Worm (Caenorhabditis elegans) whole organism, young adult: ENCODE data around the gene Y67D8B.3.

Source experiments
- F22D6.2 ChIP-seq: sonication (generic microtip); optimal IDR thresholded peaks from 2 replicates; lab custom pipeline; 2016; ENCODE audit warnings: mild to moderate bottlenecking, missing genetic modification characterization, missing compliant biosample characterization
- F23B12.7 ChIP-seq: sonication (generic microtip); optimal IDR thresholded peaks from 2 replicates; lab custom pipeline; 2017; ENCODE audit warnings: missing genetic modification characterization, mild to moderate bottlenecking, missing compliant biosample characterization, antibody characterized with exemption, moderate library complexity; ENCODE audit not compliant: insufficient read depth
- F37B4.10 ChIP-seq: fragments of 200-800 bp; sonication (Bioruptor generic); IDR thresholded peaks from 2 replicates; pipeline ENCODE4 v1.3.6; 2022; ENCODE audit warnings: missing genetic modification characterization, missing compliant biosample characterization
- F39B2.1 ChIP-seq: fragments of 200-800 bp; sonication (Bioruptor generic); IDR thresholded peaks from 2 replicates; pipeline ENCODE4 v1.3.6; 2022; ENCODE audit warnings: missing genetic modification reagents, missing genetic modification characterization, missing compliant biosample characterization
- F49E8.2 ChIP-seq: sonication (generic microtip); optimal IDR thresholded peaks from 3 replicates; lab custom pipeline; 2017; ENCODE audit warnings: missing genetic modification characterization, mild to moderate bottlenecking, missing compliant biosample characterization, antibody characterized with exemption, moderate library complexity; ENCODE audit not compliant: insufficient read depth
- F57C9.4 ChIP-seq: sonication (generic microtip); optimal IDR thresholded peaks from 2 replicates; lab custom pipeline; 2017; ENCODE audit warnings: mild to moderate bottlenecking, missing genetic modification characterization, missing compliant biosample characterization
- K12H6.12 ChIP-seq: fragments of 200-800 bp; sonication (Bioruptor generic); optimal IDR thresholded peaks from 2 replicates; lab custom pipeline; 2018; ENCODE audit warnings: mild to moderate bottlenecking, missing genetic modification characterization, missing compliant biosample characterization
- Y53F4B.3 ChIP-seq: fragments of 200-800 bp; sonication (Bioruptor generic); IDR thresholded peaks from 2 replicates; pipeline ENCODE4 v1.3.6; 2022; ENCODE audit warnings: missing genetic modification reagents, missing genetic modification characterization, missing compliant biosample characterization
- Y53G8AR.9 ChIP-seq: fragments of 200-800 bp; sonication (Bioruptor generic); conservative IDR thresholded peaks from 2 replicates; pipeline ENCODE4 v1.3.6; 2022; ENCODE audit warnings: missing genetic modification reagents, missing genetic modification characterization, missing compliant biosample characterization
- Y79H2A.3 ChIP-seq: fragments of 200-800 bp; sonication (Bioruptor generic); conservative IDR thresholded peaks from 2 replicates; pipeline ENCODE4 v1.3.6; 2022; ENCODE audit warnings: missing genetic modification reagents, missing genetic modification characterization, missing compliant biosample characterization
- attf-6 ChIP-seq: fragments of 200-800 bp; sonication (Bioruptor generic); IDR thresholded peaks from 2 replicates; pipeline ENCODE4 v1.3.6; 2022; ENCODE audit warnings: missing genetic modification reagents, missing genetic modification characterization, missing compliant biosample characterization
- bed-1 ChIP-seq: fragments of 200-800 bp; sonication (Bioruptor generic); IDR thresholded peaks from 2 replicates; pipeline ENCODE4 v1.3.6; 2022; ENCODE audit warnings: missing genetic modification reagents, missing genetic modification characterization, missing compliant biosample characterization
- cebp-1 ChIP-seq, 2 experiments: fragments of 200-800 bp in 1 of 2; sonication (Bioruptor generic) in 1 of 2; sonication (generic microtip) in 1 of 2; IDR thresholded peaks in 1 of 2; optimal IDR thresholded peaks in 1 of 2; 2 replicates each; pipeline versions ENCODE4 v1.3.6 to Lab custom; 2017 to 2022; ENCODE audit warnings: missing compliant biosample characterization in 2 of 2, missing genetic modification characterization in 2 of 2, mild to moderate bottlenecking in 1 of 2, missing genetic modification reagents in 1 of 2, moderate library complexity in 1 of 2
- ceh-27 ChIP-seq: fragments of 200-800 bp; sonication (Bioruptor generic); optimal IDR thresholded peaks from 2 replicates; lab custom pipeline; 2018; ENCODE audit warnings: mild to moderate bottlenecking, missing genetic modification characterization, moderate library complexity, missing compliant biosample characterization
- ceh-79 ChIP-seq: sonication (generic microtip); optimal IDR thresholded peaks from 2 replicates; lab custom pipeline; 2017; ENCODE audit warnings: mild to moderate bottlenecking, missing genetic modification characterization, missing compliant biosample characterization
- dox-1 ChIP-seq: fragments of 200-800 bp; sonication (Bioruptor generic); IDR thresholded peaks from 2 replicates; pipeline ENCODE4 v1.3.6; 2022; ENCODE audit warnings: missing genetic modification reagents, missing genetic modification characterization, missing compliant biosample characterization
- egl-44 ChIP-seq: fragments of 200-800 bp; sonication (Bioruptor generic); IDR thresholded peaks from 2 replicates; pipeline ENCODE4 v1.3.6; 2022; ENCODE audit warnings: missing genetic modification reagents, missing genetic modification characterization, missing compliant biosample characterization
- ets-4 ChIP-seq: fragments of 200-800 bp; sonication (Bioruptor generic); optimal IDR thresholded peaks from 2 replicates; lab custom pipeline; 2018; ENCODE audit warnings: mild to moderate bottlenecking, missing genetic modification characterization, missing compliant biosample characterization
- gei-17 ChIP-seq: fragments of 200-800 bp; sonication (Bioruptor generic); optimal IDR thresholded peaks from 2 replicates; lab custom pipeline; 2018; ENCODE audit warnings: mild to moderate bottlenecking, missing genetic modification characterization, missing compliant biosample characterization
- him-1 ChIP-seq: sonication (generic microtip); optimal IDR thresholded peaks from 2 replicates; lab custom pipeline; 2016; ENCODE audit warnings: missing genotype, missing genetic modification reagents, missing genetic modification characterization, missing compliant biosample characterization
- lag-1 ChIP-seq: fragments of 200-800 bp; sonication (Bioruptor generic); IDR thresholded peaks from 2 replicates; pipeline ENCODE4 v1.3.6; 2022; ENCODE audit warnings: missing genetic modification reagents, missing genetic modification characterization, missing compliant biosample characterization
- lin-40 ChIP-seq: sonication (generic microtip); optimal IDR thresholded peaks from 2 replicates; lab custom pipeline; 2016; ENCODE audit warnings: missing genetic modification characterization, mild to moderate bottlenecking, missing compliant biosample characterization, missing genotype, missing genetic modification reagents
- lir-1 ChIP-seq: fragments of 200-800 bp; sonication (Bioruptor generic); conservative IDR thresholded peaks from 2 replicates; pipeline ENCODE4 v1.3.6; 2022; ENCODE audit warnings: missing genetic modification reagents, missing genetic modification characterization, missing compliant biosample characterization
- lsl-1 ChIP-seq: fragments of 200-800 bp; sonication (Bioruptor generic); optimal IDR thresholded peaks from 2 replicates; lab custom pipeline; 2018; ENCODE audit warnings: mild to moderate bottlenecking, missing genetic modification characterization, moderate library complexity, missing compliant biosample characterization
- madf-3 ChIP-seq: fragments of 200-800 bp; sonication (Bioruptor generic); IDR thresholded peaks from 2 replicates; pipeline ENCODE4 v1.3.6; 2022; ENCODE audit warnings: missing genetic modification reagents, missing genetic modification characterization, missing compliant biosample characterization
- madf-8 ChIP-seq: fragments of 200-800 bp; sonication (Bioruptor generic); conservative IDR thresholded peaks from 2 replicates; pipeline ENCODE4 v1.3.6; 2022; ENCODE audit warnings: missing genetic modification reagents, missing genetic modification characterization, missing compliant biosample characterization
- mcd-1 ChIP-seq: fragments of 200-800 bp; sonication (Bioruptor generic); IDR thresholded peaks from 2 replicates; pipeline ENCODE4 v1.3.6; 2022; ENCODE audit warnings: missing genetic modification reagents, missing genetic modification characterization, missing compliant biosample characterization
- nfyb-1 ChIP-seq: fragments of 200-800 bp; sonication (Bioruptor generic); IDR thresholded peaks from 2 replicates; pipeline ENCODE4 v1.3.6; 2022; ENCODE audit warnings: missing genetic modification reagents, missing genetic modification characterization, missing compliant biosample characterization
- nhr-120 ChIP-seq: fragments of 200-800 bp; sonication (Bioruptor generic); IDR thresholded peaks from 2 replicates; pipeline ENCODE4 v1.3.6; 2022; ENCODE audit warnings: missing genetic modification characterization, missing compliant biosample characterization
- repo-1 ChIP-seq: sonication (generic microtip); optimal IDR thresholded peaks from 2 replicates; lab custom pipeline; 2017; ENCODE audit warnings: mild to moderate bottlenecking, missing genetic modification characterization, missing compliant biosample characterization
- rpc-1 ChIP-seq, 2 experiments: fragments of 150-350 bp in 1 of 2; sonication (generic microtip) in 1 of 2; optimal IDR thresholded peaks; 2 replicates each; lab custom pipeline; 2014 to 2018; ENCODE audit warnings: missing biosample characterization in 1 of 2, missing genetic modification characterization in 1 of 2, missing genetic modification reagents in 1 of 2, missing genotype in 1 of 2
- snpc-3.4 ChIP-seq: sonication (generic microtip); optimal IDR thresholded peaks from 2 replicates; lab custom pipeline; 2017; ENCODE audit warnings: missing genetic modification characterization, mild to moderate bottlenecking, missing compliant biosample characterization, antibody characterized with exemption, moderate library complexity, missing genotype, missing genetic modification reagents
- snpc-4 ChIP-seq, 5 experiments: fragments of 150-350 bp in 1 of 5; sonication (generic microtip) in 4 of 5; optimal IDR thresholded peaks; 2 replicates each; lab custom pipeline; 2014 to 2018; ENCODE audit warnings: missing genetic modification characterization in 5 of 5, missing biosample characterization in 3 of 5, antibody characterized with exemption in 2 of 5, mild to moderate bottlenecking in 2 of 5, missing compliant biosample characterization in 2 of 5, missing genotype in 2 of 5, moderate library complexity in 2 of 5, missing genetic modification reagents in 1 of 5
- somi-1 ChIP-seq: fragments of 200-800 bp; sonication (Bioruptor generic); optimal IDR thresholded peaks from 2 replicates; lab custom pipeline; 2018; ENCODE audit warnings: mild to moderate bottlenecking, missing genetic modification characterization, missing compliant biosample characterization
- unc-130 ChIP-seq: sonication (generic microtip); optimal IDR thresholded peaks from 2 replicates; lab custom pipeline; 2016; ENCODE audit warnings: missing genetic modification reagents, missing genetic modification characterization, missing compliant biosample characterization
- xnd-1 ChIP-seq: sonication (generic microtip); optimal IDR thresholded peaks from 2 replicates; lab custom pipeline; 2016; ENCODE audit warnings: missing genotype, missing genetic modification reagents, missing genetic modification characterization, missing compliant biosample characterization
- zfh-2 ChIP-seq: fragments of 200-800 bp; sonication (Bioruptor generic); conservative IDR thresholded peaks from 2 replicates; pipeline ENCODE4 v1.3.6; 2022; ENCODE audit warnings: missing genetic modification reagents, missing genetic modification characterization, missing compliant biosample characterization

Gene Y67D8B.3

ce11 chrIV:3202111-3202510 is at the start of gene Y67D8B.3, which contains the start of gene Y67D8B.5:
Gene Y67D8B.3, minus strand, starts transcription at chrIV:3202211.
Gene Y67D8B.5, plus strand, starts transcription at chrIV:3202343.
- TF ChIP-seq snpc-4 (GFP tag; optimal IDR thresholded peaks at IDR 0.05; lab: Kevin White, UChicago) (no peak), snpc-4 (tag; optimal IDR thresholded peaks at IDR 0.05; lab: Kevin White, UChicago) (no peak), snpc-3.4 (tag; lab: Kevin White, UChicago) (no peak)

ce11 chrIV:3251551-3251950 is 49.5 kb upstream of the Y67D8B.3 start:
- 0 out of 2 replicates have a peak, but pooled peaks have one; percentile 19 for TF ChIP-seq zfh-2
- no peak for TF ChIP-seq rpc-1 (optimal IDR thresholded peaks at IDR 0.05; lab: Kevin White, UChicago)
- TF ChIP-seq rpc-1 (tag; optimal IDR thresholded peaks at IDR 0.05; lab: Kevin White, UChicago): no peak
- TF ChIP-seq ceh-79 (tag; lab: Kevin White, UChicago): no peak
- no peak for TF ChIP-seq ets-4 (GFP tag; lab: Kevin White, UChicago)
- TF ChIP-seq somi-1 (GFP tag; lab: Kevin White, UChicago): no peak

ce11 chrIV:3250020-3250419 is 48.0 kb upstream of the Y67D8B.3 start:
- TF ChIP-seq F37B4.10 (no peak), attf-6 (no peak), him-1 (tag; lab: Kevin White, UChicago) (no peak), lag-1 (no peak), gei-17 (GFP tag; lab: Kevin White, UChicago) (no peak), Y53G8AR.9 (GFP tag; lab: Robert Waterston, UW) (no peak), F22D6.2 (tag; lab: Kevin White, UChicago) (no peak)

- TF ChIP-seq K12H6.12 (tag; lab: Kevin White, UChicago) (no peak), madf-3 (GFP tag; lab: Robert Waterston, UW) (no peak)
Measured at ce11 chrIV:3246873-3247272, 44.9 kb upstream of the Y67D8B.3 start.

ce11 chrIV:3234269-3234668 is 32.3 kb upstream of the Y67D8B.3 start:
- TF ChIP-seq zfh-2 (no peak), lir-1 (GFP tag; lab: Robert Waterston, UW) (no peak), Y79H2A.3 (no peak), somi-1 (GFP tag; lab: Kevin White, UChicago) (no peak), mcd-1 (no peak), unc-130 (GFP tag; lab: Kevin White, UChicago) (no peak), K12H6.12 (tag; lab: Kevin White, UChicago) (no peak), Y53G8AR.9 (GFP tag; lab: Robert Waterston, UW) (0 out of 2 replicates have a peak, but pooled peaks have one; percentile 32), lin-40 (tag; lab: Kevin White, UChicago) (peak; percentile 12), F57C9.4 (tag; lab: Kevin White, UChicago) (no peak), F49E8.2 (tag; lab: Kevin White, UChicago) (no peak), ceh-27 (GFP tag; lab: Kevin White, UChicago) (no peak), nhr-120 (GFP tag; lab: Robert Waterston, UW) (no peak), egl-44 (GFP tag; lab: Robert Waterston, UW) (no peak), repo-1 (tag; lab: Kevin White, UChicago) (no peak), lsl-1 (GFP tag; lab: Kevin White, UChicago) (no peak)

DNA sequence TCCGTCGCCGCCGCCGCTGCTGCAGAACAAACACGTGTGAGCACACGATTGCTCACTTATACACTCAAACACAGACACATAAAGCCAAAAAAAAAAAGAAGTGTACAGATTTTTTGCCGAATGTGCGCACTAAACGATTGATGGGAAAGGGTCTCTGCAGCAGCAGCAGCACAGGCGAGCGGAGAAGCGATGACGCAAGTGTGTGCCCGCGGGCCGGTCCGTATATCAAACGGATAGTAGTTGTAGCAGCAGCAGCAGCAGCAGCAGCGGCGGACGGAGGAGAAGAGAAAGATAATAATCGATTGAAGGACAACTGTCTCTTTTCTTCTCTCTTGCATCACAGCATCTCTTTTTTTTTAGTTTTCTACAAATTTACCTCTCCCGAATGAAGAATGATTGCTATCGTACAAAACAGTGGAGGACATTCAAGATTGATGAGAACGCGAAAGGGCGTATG is 31.4 kb upstream of the Y67D8B.3 start:
- no peak for TF ChIP-seq madf-8 (GFP tag; lab: Robert Waterston, UW)
- TF ChIP-seq bed-1: no peak
- TF ChIP-seq nfyb-1 (GFP tag; lab: Robert Waterston, UW): no peak
- no peak for TF ChIP-seq cebp-1 (GFP tag; IDR thresholded peaks at IDR 0.05; lab: Robert Waterston, UW)
- peak; percentile 45 for TF ChIP-seq cebp-1 (tag; optimal IDR thresholded peaks at IDR 0.05; lab: Kevin White, UChicago)
- no peak for TF ChIP-seq K12H6.12 (tag; lab: Kevin White, UChicago)
- TF ChIP-seq dox-1: no peak
- TF ChIP-seq F39B2.1 (GFP tag; lab: Robert Waterston, UW): no peak
- TF ChIP-seq somi-1 (GFP tag; lab: Kevin White, UChicago): peak; percentile 5
- TF ChIP-seq F23B12.7: no peak
- no peak for TF ChIP-seq Y53G8AR.9 (GFP tag; lab: Robert Waterston, UW)
- no peak for TF ChIP-seq xnd-1
- TF ChIP-seq F37B4.10: no peak
- TF ChIP-seq Y53F4B.3: no peak
- no peak for TF ChIP-seq lag-1
- 0 out of 2 replicates have a peak, but pooled peaks have one; percentile 46 for TF ChIP-seq madf-3 (GFP tag; lab: Robert Waterston, UW)
